Worm (Caenorhabditis elegans) whole organism, L3 larva: Measurements from ENCODE around the gene mltn-9.

Experiments
- ceh-28 ChIP-seq: fragments of 150-350 bp; optimal IDR thresholded peaks from 2 replicates; lab custom pipeline; 2014; ENCODE audit warnings: missing biosample characterization, missing genetic modification reagents, missing genetic modification characterization
- ceh-82 ChIP-seq: fragments of 150-350 bp; optimal IDR thresholded peaks from 2 replicates; lab custom pipeline; 2014; ENCODE audit warnings: missing biosample characterization, missing genetic modification characterization
- daf-12 ChIP-seq: fragments of 150-350 bp; optimal IDR thresholded peaks from 2 replicates; lab custom pipeline; 2014; ENCODE audit warnings: missing biosample characterization, missing genetic modification reagents, missing genetic modification characterization
- elt-2 ChIP-seq: sonication (generic microtip); optimal IDR thresholded peaks from 2 replicates; lab custom pipeline; 2016; ENCODE audit warnings: missing genetic modification reagents, mild to moderate bottlenecking, missing genetic modification characterization, missing compliant biosample characterization
- lin-39 ChIP-seq: fragments of 150-350 bp; optimal IDR thresholded peaks from 2 replicates; lab custom pipeline; 2018; ENCODE audit warnings: missing biosample characterization, missing genetic modification reagents, missing genetic modification characterization
- pha-4 ChIP-seq: fragments of 150-350 bp; optimal IDR thresholded peaks from 2 replicates; lab custom pipeline; 2014; ENCODE audit warnings: missing biosample characterization, missing genetic modification reagents, missing genetic modification characterization
- pqm-1 ChIP-seq: fragments of 150-350 bp; optimal IDR thresholded peaks from 2 replicates; lab custom pipeline; 2017; ENCODE audit warnings: missing biosample characterization, missing genetic modification characterization, inconsistent platforms
- skn-1 ChIP-seq: fragments of 150-350 bp; optimal IDR thresholded peaks from 2 replicates; lab custom pipeline; 2014; ENCODE audit warnings: missing biosample characterization, missing genetic modification characterization
- snpc-4 ChIP-seq: fragments of 150-350 bp; optimal IDR thresholded peaks from 2 replicates; lab custom pipeline; 2014; ENCODE audit warnings: missing biosample characterization, missing genetic modification characterization
- tbx-2 ChIP-seq: sonication (generic microtip); optimal IDR thresholded peaks from 2 replicates; lab custom pipeline; 2016; ENCODE audit warnings: mild to moderate bottlenecking, missing genetic modification characterization, missing compliant biosample characterization
- ztf-11 ChIP-seq: fragments of 150-350 bp; optimal IDR thresholded peaks from 2 replicates; lab custom pipeline; 2014; ENCODE audit warnings: missing biosample characterization, missing genetic modification characterization

- TF ChIP-seq elt-2 (tag; lab: Kevin White, UChicago): no peak
- TF ChIP-seq tbx-2 (tag; lab: Kevin White, UChicago): no peak
- no peak for TF ChIP-seq skn-1
- no peak for TF ChIP-seq daf-12 (tag; lab: Kevin White, UChicago)
- no peak for TF ChIP-seq pha-4 (tag; lab: Kevin White, UChicago)
- TF ChIP-seq ztf-11 (tag; lab: Kevin White, UChicago): no peak
- no peak for TF ChIP-seq ceh-82 (tag; lab: Kevin White, UChicago)
- TF ChIP-seq lin-39 (tag; lab: Kevin White, UChicago): no peak
- no peak for TF ChIP-seq snpc-4
- no peak for TF ChIP-seq pqm-1 (tag; lab: Kevin White, UChicago)
- TF ChIP-seq ceh-28 (tag; lab: Kevin White, UChicago): no peak
Measured at ce11 chrII:14567811-14568210, 48.0 kb upstream of the mltn-9 start.
